Fruit fly (Drosophila melanogaster) whole organism, wandering third instar larva: Measurements from ENCODE around the gene COX5BL.

Experiments used
- Abd-B ChIP-seq: fragments of >200 bp; optimal IDR thresholded peaks from 2 replicates; lab custom pipeline; 2017; ENCODE audit warnings: missing biosample characterization, missing genetic modification characterization
- CG32264 ChIP-seq: fragments of 200-800 bp; sonication (Bioruptor generic); optimal IDR thresholded peaks from 2 replicates; lab custom pipeline; 2016; ENCODE audit warnings: missing biosample characterization, missing genetic modification characterization
- CG9705 ChIP-seq: fragments of 200-800 bp; sonication (Bioruptor generic); optimal IDR thresholded peaks from 2 replicates; lab custom pipeline; 2018; ENCODE audit warnings: missing biosample characterization, mild to moderate bottlenecking, missing genetic modification characterization
- CrebA ChIP-seq: fragments of 200-800 bp; sonication (Bioruptor generic); optimal IDR thresholded peaks from 2 replicates; lab custom pipeline; 2016; ENCODE audit warnings: missing biosample characterization, mild to moderate bottlenecking, missing genetic modification characterization, borderline replicate concordance
- Dif ChIP-seq: fragments of 200-275, 200-300 bp; sonication (Bioruptor generic); optimal IDR thresholded peaks from 2 replicates; lab custom pipeline; 2018; ENCODE audit warnings: missing biosample characterization, missing genetic modification characterization; ENCODE audit not compliant: partially characterized antibody
- GATAd ChIP-seq: sonication (Bioruptor generic); optimal IDR thresholded peaks from 2 replicates; lab custom pipeline; 2016; ENCODE audit warnings: missing biosample characterization, missing genetic modification characterization
- HLH106 ChIP-seq: fragments of 200-800 bp; optimal IDR thresholded peaks from 3 replicates; lab custom pipeline; 2019; ENCODE audit warnings: missing biosample characterization, mild to moderate bottlenecking, missing genetic modification characterization, moderate library complexity
- Hnf4 ChIP-seq: fragments of 200-800 bp; sonication (Bioruptor generic); optimal IDR thresholded peaks from 2 replicates; lab custom pipeline; 2016; ENCODE audit warnings: missing biosample characterization, mild to moderate bottlenecking, missing genetic modification characterization
- Hr78 ChIP-seq: fragments of >200 bp; optimal IDR thresholded peaks from 2 replicates; lab custom pipeline; 2017; ENCODE audit warnings: missing biosample characterization, missing genetic modification characterization
- Hr83 ChIP-seq: fragments of 200-300 bp; sonication (Bioruptor generic); optimal IDR thresholded peaks from 2 replicates; lab custom pipeline; 2016; ENCODE audit warnings: missing biosample characterization, mild to moderate bottlenecking, missing genetic modification characterization, moderate library complexity; ENCODE audit not compliant: poor library complexity, severe bottlenecking
- Jra ChIP-seq: sonication (Bioruptor generic); optimal IDR thresholded peaks from 2 replicates; lab custom pipeline; 2016; ENCODE audit warnings: missing biosample characterization, missing genetic modification characterization
- Mio ChIP-seq: sonication (Bioruptor generic); optimal IDR thresholded peaks from 2 replicates; lab custom pipeline; 2016; ENCODE audit warnings: missing biosample characterization, missing genetic modification characterization
- Myc ChIP-seq: fragments of >200 bp; optimal IDR thresholded peaks from 2 replicates; lab custom pipeline; 2017
- N ChIP-seq: fragments of >200 bp; optimal IDR thresholded peaks from 2 replicates; lab custom pipeline; 2018; ENCODE audit warnings: missing biosample characterization, missing external identifiers, missing genetic modification characterization
- OdsH ChIP-seq: fragments of 200-800 bp; sonication (Bioruptor generic); optimal IDR thresholded peaks from 2 replicates; lab custom pipeline; 2016; ENCODE audit warnings: missing biosample characterization, mild to moderate bottlenecking, missing genetic modification characterization
- Rel ChIP-seq, 2 experiments: fragments of 200-800 bp; sonication (Bioruptor generic) in 1 of 2; optimal IDR thresholded peaks; 2 replicates in 1 of 2; 3 replicates in 1 of 2; lab custom pipeline; 2016 to 2019; ENCODE audit warnings: mild to moderate bottlenecking in 2 of 2, missing biosample characterization in 2 of 2, missing genetic modification characterization in 2 of 2, moderate library complexity in 1 of 2
- Vsx2 ChIP-seq: fragments of 200-300, 225-300 bp; sonication (Bioruptor generic); optimal IDR thresholded peaks from 2 replicates; lab custom pipeline; 2018; ENCODE audit warnings: missing biosample characterization, missing genetic modification characterization; ENCODE audit not compliant: partially characterized antibody
- brk ChIP-seq: fragments of 200-800 bp; sonication (Bioruptor generic); optimal IDR thresholded peaks from 2 replicates; lab custom pipeline; 2016; ENCODE audit warnings: missing biosample characterization, mild to moderate bottlenecking, missing genetic modification characterization
- dl ChIP-seq, 2 experiments: fragments of 175-275, 200-275 bp in 1 of 2; fragments of 200-275 bp in 1 of 2; sonication (Bioruptor generic); optimal IDR thresholded peaks; lab custom pipeline; 2018; ENCODE audit warnings: mild to moderate bottlenecking in 2 of 2, missing biosample characterization in 2 of 2, missing genetic modification characterization in 2 of 2, moderate library complexity in 2 of 2; ENCODE audit not compliant: partially characterized antibody in 2 of 2, insufficient read depth in 1 of 2
- dmrt93B ChIP-seq: fragments of 200-800 bp; sonication (Bioruptor generic); optimal IDR thresholded peaks from 2 replicates; lab custom pipeline; 2018; ENCODE audit warnings: missing biosample characterization, mild to moderate bottlenecking, missing genetic modification characterization
- dsf ChIP-seq: sonication (Bioruptor generic); optimal IDR thresholded peaks from 2 replicates; lab custom pipeline; 2016; ENCODE audit warnings: missing biosample characterization, missing genetic modification characterization, borderline replicate concordance
- ey ChIP-seq: fragments of 200-800 bp; sonication (Bioruptor generic); optimal IDR thresholded peaks from 2 replicates; lab custom pipeline; 2016; ENCODE audit warnings: missing biosample characterization, missing genetic modification characterization
- foxo ChIP-seq, 2 experiments: fragments of 200-800 bp; sonication (Bioruptor generic); optimal IDR thresholded peaks; 2 replicates in 1 of 2; 3 replicates in 1 of 2; lab custom pipeline; 2016 to 2017; ENCODE audit warnings: missing biosample characterization in 2 of 2, missing genetic modification characterization in 2 of 2
- fru ChIP-seq: fragments of 200-800 bp; sonication (Bioruptor generic); optimal IDR thresholded peaks from 3 replicates; lab custom pipeline; 2016; ENCODE audit warnings: missing biosample characterization, mild to moderate bottlenecking, missing genetic modification characterization
- h ChIP-seq: fragments of 200-800 bp; sonication (Bioruptor generic); optimal IDR thresholded peaks from 3 replicates; lab custom pipeline; 2016; ENCODE audit warnings: missing biosample characterization, mild to moderate bottlenecking, missing genetic modification characterization
- jim ChIP-seq: fragments of 175-275, 200-325 bp; sonication (Bioruptor generic); optimal IDR thresholded peaks from 2 replicates; lab custom pipeline; 2016; ENCODE audit warnings: missing biosample characterization, mild to moderate bottlenecking, missing genetic modification characterization
- lola ChIP-seq: fragments of >200 bp; optimal IDR thresholded peaks from 2 replicates; lab custom pipeline; 2017; ENCODE audit warnings: missing biosample characterization, missing genetic modification characterization
- psq ChIP-seq: fragments of 200-800 bp; sonication (Bioruptor generic); optimal IDR thresholded peaks from 3 replicates; lab custom pipeline; 2017; ENCODE audit warnings: missing biosample characterization, mild to moderate bottlenecking, missing genetic modification characterization, moderate library complexity
- rgr ChIP-seq: fragments of 200-800 bp; sonication (Bioruptor generic); optimal IDR thresholded peaks from 3 replicates; lab custom pipeline; 2016; ENCODE audit warnings: missing biosample characterization, mild to moderate bottlenecking, missing genetic modification characterization
- sage ChIP-seq: fragments of 200-800 bp; sonication (Bioruptor generic); optimal IDR thresholded peaks from 2 replicates; lab custom pipeline; 2016; ENCODE audit warnings: missing biosample characterization, mild to moderate bottlenecking, missing genetic modification characterization
- sv ChIP-seq: fragments of 200-800 bp; sonication (Bioruptor generic); optimal IDR thresholded peaks from 3 replicates; lab custom pipeline; 2016; ENCODE audit warnings: missing biosample characterization, missing genetic modification characterization
- tai ChIP-seq: sonication (Bioruptor generic); optimal IDR thresholded peaks from 2 replicates; lab custom pipeline; 2016; ENCODE audit warnings: missing biosample characterization, missing genetic modification characterization
- woc ChIP-seq: sonication (Bioruptor generic); optimal IDR thresholded peaks from 2 replicates; lab custom pipeline; 2016; ENCODE audit warnings: missing biosample characterization, mild to moderate bottlenecking, missing genetic modification characterization

The COX5BL gene

dm6 chr2L:6564955-6565354, 5.7 kb downstream of the COX5BL start:
- no peak for TF ChIP-seq Hnf4
- TF ChIP-seq Vsx2 (GFP tag; lab: Kevin White, UChicago), result no peak
- no peak for TF ChIP-seq HLH106
- no peak for TF ChIP-seq dl (GFP tag; optimal IDR thresholded peaks at IDR 0.05; lab: Kevin White, UChicago; ENCODE audit: insufficient read depth in 1 of 2, partially characterized antibody in 2 of 2)
- no peak for TF ChIP-seq Mio (GFP tag; lab: Kevin White, UChicago)
- no peak for TF ChIP-seq dmrt93B (GFP tag; lab: Kevin White, UChicago)
- TF ChIP-seq Hr78 (GFP tag; lab: Kevin White, UChicago), result no peak
- no peak for TF ChIP-seq GATAd (GFP tag; lab: Kevin White, UChicago)
- no peak for TF ChIP-seq jim (GFP tag; lab: Kevin White, UChicago)
- TF ChIP-seq N, result no peak
- no peak for TF ChIP-seq ey
- TF ChIP-seq foxo (GFP tag; optimal IDR thresholded peaks at IDR 0.05; lab: Kevin White, UChicago), result no peak
- TF ChIP-seq, all 38 proteins: peak for 0

DNA sequence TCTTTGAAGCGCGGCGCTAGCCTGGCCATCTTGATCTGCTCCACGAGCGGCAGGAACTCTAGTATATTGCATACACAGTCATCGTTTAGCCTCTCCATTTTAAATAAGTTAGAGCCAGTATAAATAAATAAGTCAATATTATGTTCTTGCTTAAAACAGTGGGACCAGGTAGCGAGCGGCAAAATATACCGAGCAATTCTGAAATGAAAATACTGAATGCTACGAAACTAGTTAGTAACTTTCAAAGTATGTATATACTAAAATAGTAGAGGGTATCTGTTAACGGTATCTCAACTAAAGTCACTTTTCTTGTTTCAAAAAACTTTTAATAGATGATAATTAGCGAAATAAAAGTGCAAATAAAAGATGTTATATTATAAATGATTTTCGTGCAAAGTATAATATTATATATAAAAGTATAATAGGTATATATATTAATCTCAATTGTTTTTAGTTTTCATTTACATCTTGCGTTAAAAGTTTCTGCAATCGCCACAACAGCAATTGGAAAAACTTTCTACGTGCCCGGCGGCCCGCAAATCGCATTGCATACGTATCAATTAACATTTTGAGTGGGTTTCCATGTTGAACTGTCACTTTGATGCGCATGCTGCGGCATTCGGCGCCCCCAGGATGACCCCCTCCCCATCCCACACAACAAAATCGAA, 6.9 kb downstream of the COX5BL start, which contains the start of gene CG13766:
Gene CG13766, minus strand, starts transcription at position 162 of the 668 bp plus-strand sequence.
- TF ChIP-seq Jra (GFP tag; lab: Kevin White, UChicago) (no peak), dsf (no peak), Mio (GFP tag; lab: Kevin White, UChicago) (no peak), psq (GFP tag; lab: Kevin White, UChicago) (no peak), h (GFP tag; lab: Kevin White, UChicago) (no peak), Dif (GFP tag; lab: Kevin White, UChicago) (no peak), Hr83 (GFP tag; lab: Kevin White, UChicago) (no peak), jim (GFP tag; lab: Kevin White, UChicago) (no peak), dl (GFP tag; optimal IDR thresholded peaks at IDR 0.05; lab: Kevin White, UChicago; ENCODE audit: insufficient read depth in 1 of 2, partially characterized antibody in 2 of 2) (no peak), Vsx2 (GFP tag; lab: Kevin White, UChicago) (no peak), Abd-B (GFP tag; lab: Kevin White, UChicago) (no peak), HLH106 (no peak), woc (GFP tag; lab: Kevin White, UChicago) (no peak), sage (GFP tag; lab: Kevin White, UChicago) (no peak), CG32264 (GFP tag; lab: Kevin White, UChicago) (no peak), sv (GFP tag; lab: Kevin White, UChicago) (no peak)

- no peak for TF ChIP-seq dmrt93B (GFP tag; lab: Kevin White, UChicago)
- no peak for TF ChIP-seq woc (GFP tag; lab: Kevin White, UChicago)
- no peak for TF ChIP-seq CG9705
- no peak for TF ChIP-seq Vsx2 (GFP tag; lab: Kevin White, UChicago)
- no peak for TF ChIP-seq OdsH (GFP tag; lab: Kevin White, UChicago)
- TF ChIP-seq fru (GFP tag; lab: Kevin White, UChicago), result no peak
- TF ChIP-seq Rel (GFP tag; optimal IDR thresholded peaks at IDR 0.05; lab: Kevin White, UChicago), result no peak
- no peak for TF ChIP-seq Rel (tag; optimal IDR thresholded peaks at IDR 0.05; lab: Kevin White, UChicago)
- TF ChIP-seq Myc, result no peak
- TF ChIP-seq psq (GFP tag; lab: Kevin White, UChicago), result no peak
- no peak for TF ChIP-seq foxo (GFP tag; optimal IDR thresholded peaks at IDR 0.05; lab: Kevin White, UChicago)
- TF ChIP-seq lola (GFP tag; lab: Kevin White, UChicago), result no peak
- no peak for TF ChIP-seq brk
Observed at dm6 chr2L:6579045-6579444, 19.8 kb downstream of the COX5BL start.

DNA sequence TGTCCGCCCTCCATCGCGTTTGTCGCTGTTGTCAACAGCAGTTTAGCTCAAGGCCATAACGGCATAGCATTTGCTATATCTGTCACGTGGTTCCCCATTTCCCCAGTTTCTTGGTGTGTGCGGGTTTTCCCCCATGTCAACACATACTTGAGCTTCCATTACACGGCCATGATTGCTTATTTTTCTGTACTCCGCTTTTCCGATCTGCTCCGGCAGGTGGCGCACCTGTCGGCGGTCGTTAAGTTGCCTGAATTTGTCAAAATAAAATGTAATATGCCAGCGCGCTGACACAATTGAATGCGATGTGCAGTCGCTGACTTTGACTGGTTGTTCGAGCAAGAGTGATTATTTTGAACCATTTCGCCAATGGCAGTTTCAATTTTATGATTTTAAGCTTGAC, 25.1 kb downstream of the COX5BL start:
- TF ChIP-seq tai (no peak), sage (GFP tag; lab: Kevin White, UChicago) (no peak), OdsH (GFP tag; lab: Kevin White, UChicago) (no peak), psq (GFP tag; lab: Kevin White, UChicago) (no peak), CrebA (GFP tag; lab: Kevin White, UChicago) (no peak), rgr (GFP tag; lab: Kevin White, UChicago) (no peak), lola (GFP tag; lab: Kevin White, UChicago) (no peak), Myc (no peak), Hr83 (GFP tag; lab: Kevin White, UChicago) (no peak)
